Fruit fly (Drosophila melanogaster) S2 (cell line): Measurements from ENCODE around the gene Duba.
A peak's percentile ranks its signal among the peaks of the same experiment; 100 is the strongest.

Experiments used
- CG8478 ChIP-seq: fragments of >200 bp; optimal IDR thresholded peaks from 2 replicates; lab custom pipeline; 2018
- CTCF ChIP-seq, 2 experiments: fragments of >200 bp; optimal IDR thresholded peaks; 2 replicates each; lab custom pipeline; 2018

Gene Duba

DNA sequence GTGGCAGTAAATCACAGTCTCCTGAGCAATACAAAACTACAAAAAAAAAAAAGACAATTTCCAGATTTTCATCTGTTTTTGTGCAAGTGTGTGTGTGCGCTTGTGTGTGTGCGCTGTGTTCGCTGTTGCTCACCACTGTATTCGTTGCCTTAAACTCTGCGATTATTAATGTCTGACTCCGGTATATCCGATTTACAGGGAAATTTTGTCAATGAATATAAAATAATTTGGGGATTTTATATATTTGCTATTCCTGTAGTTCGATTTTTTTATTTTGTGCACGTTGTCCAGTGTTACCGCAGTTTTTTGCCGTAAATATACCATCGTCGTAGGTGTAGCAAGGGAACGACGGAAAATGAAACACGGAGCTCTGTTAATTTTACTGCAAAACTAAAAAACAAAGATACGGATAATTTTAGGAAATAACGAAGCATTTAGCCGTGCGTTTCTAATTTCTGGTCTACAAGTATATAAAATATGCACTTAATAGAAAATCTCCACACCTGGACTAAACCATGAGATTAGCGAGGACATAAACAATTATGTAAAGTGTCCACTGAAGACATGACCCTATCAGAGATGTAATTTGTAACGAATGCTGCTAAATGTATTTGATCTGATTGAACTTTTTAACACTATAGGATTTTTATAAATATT, at the start of gene Duba:
Duba (minus strand) TSS at position 313 of the 657 bp plus-strand sequence.
- TF ChIP-seq CG8478 (no peak), CTCF (optimal IDR thresholded peaks at IDR 0.05; lab: Kevin White, UChicago) (no peak)

DNA sequence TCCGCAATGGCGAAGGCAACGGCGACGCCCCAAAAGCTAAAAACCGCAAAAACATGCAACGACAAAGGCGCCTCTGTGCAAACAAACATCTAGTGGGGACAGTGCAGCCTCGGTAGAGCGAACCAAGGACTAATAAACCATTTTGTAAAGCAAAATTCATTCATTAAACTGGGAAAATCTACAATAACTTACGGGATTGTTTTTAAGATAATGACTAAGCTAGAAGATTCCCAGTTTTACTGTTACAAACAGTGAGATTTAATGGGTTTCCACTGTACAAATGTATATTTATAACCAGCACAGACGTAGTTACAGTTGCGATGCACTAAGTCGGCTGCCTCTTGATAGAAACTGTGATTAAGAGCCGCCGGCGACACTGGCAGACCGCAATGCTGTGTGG, 46.9 kb upstream of the Duba start:
- TF ChIP-seq CTCF (optimal IDR thresholded peaks at IDR 0.05; lab: Kevin White, UChicago) (no peak), CG8478 (no peak)

DNA sequence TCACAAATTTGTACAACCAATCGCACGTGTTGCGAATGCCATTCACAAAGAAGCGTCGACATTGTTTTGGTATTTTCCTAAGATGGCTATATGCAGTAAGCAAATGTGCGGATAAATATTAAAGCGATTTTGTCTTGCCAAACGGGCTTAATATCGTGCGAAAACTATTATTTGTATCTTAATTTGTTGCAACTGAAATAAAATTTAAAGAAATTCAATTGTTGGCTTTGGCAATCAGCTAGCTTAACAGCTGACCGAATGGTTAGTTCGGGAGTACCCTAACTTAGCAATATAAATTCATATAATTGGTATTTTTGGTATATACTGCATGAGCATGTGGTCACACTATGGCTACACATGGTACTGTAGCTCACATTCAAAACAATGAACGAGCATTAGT, 39.1 kb upstream of the Duba start, which contains the start of the genes RIOK1 and Polr3H:
RIOK1 (minus strand) TSS at position 65 of the 400 bp plus-strand sequence.
Polr3H (plus strand) TSS at position 347 of the 400 bp plus-strand sequence.
- TF ChIP-seq CG8478 (no peak), CTCF (optimal IDR thresholded peaks at IDR 0.05; lab: Kevin White, UChicago) (no peak)

DNA sequence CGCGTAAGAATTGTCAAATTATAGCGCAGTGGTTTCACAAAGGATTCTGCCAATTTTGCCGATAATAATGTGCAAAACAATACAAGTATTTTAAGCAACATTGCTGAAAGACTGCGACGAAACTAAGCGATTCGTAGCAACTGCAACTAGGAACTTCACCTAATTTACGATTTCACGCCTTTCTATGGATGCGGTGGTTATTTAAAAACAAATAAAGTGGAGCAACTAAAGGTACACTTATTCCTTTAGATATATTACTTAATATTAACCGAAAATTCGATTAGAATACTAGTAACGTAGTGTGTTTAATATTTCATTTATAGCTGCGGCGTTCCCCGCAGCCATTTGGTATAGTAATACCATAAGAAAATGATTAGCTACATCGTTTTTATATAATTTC, 36.7 kb upstream of the Duba start, which contains the start of gene CG6071:
CG6071 (minus strand) TSS at position 101 of the 400 bp plus-strand sequence.
- no peak for TF ChIP-seq CG8478
- TF ChIP-seq CTCF (optimal IDR thresholded peaks at IDR 0.05; lab: Kevin White, UChicago), result no peak

DNA sequence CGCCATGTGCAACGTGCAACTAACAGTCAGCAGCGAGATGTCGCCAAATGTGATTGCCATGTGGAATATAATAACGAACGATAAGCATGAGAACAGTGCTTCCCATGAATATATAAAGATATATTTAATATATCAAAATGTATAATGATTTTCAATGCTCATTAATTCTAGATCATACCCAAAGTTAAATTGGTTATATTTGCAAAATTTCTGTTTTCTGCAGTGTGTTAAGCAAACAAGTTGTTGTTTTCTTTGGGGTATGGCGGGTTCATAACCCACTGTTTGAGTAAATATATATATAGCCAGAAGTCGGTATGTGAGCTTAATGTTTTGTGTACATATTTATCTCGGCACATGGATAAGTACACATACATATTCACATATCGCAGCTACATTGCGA, 27.6 kb upstream of the Duba start:
- TF ChIP-seq CG8478 (no peak), CTCF (optimal IDR thresholded peaks at IDR 0.05; lab: Kevin White, UChicago) (no peak)

DNA sequence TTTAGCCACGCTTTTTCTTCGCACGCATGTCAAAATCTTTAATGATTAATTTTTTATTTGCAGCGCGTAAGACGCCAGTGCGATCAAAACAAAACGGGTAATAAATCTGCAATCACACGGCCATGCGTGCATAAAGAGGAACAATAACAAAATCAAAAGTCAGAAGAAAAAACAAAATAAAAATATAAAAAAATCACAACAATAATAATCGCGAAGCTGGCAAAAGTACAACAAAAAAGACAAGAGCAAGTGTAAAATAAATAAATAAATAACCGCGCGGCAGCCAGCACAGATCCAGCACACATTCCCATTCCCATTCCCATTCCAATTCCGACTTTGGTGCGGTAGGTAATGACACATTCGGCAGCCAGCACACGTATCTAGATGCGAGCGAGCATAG, 25.3 kb upstream of the Duba start:
- no peak for TF ChIP-seq CG8478
- no peak for TF ChIP-seq CTCF (optimal IDR thresholded peaks at IDR 0.05; lab: Kevin White, UChicago)

DNA sequence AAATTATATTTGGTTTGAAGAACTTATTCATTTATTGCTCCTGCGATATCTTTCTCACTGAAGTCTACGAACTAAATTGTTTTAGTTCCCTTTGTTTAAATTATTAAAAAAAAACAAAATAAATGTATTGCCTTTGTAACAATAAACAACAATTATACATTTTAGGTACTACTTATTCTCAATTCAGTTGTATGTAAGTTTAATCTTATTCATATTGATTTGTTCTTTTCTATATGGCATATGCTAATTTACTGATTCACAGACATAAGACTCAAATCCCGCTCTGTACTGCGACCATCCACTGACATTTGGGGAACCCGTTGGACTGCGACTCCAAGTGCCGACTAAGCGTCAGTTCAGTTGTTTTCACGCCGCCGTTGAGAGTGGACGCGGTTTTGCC, 21.8 kb upstream of the Duba start, which contains the start of gene CG32091:
CG32091 (plus strand) TSS at position 301 of the 400 bp plus-strand sequence.
- TF ChIP-seq CTCF (optimal IDR thresholded peaks at IDR 0.05; lab: Kevin White, UChicago) (no peak), CG8478 (no peak)

DNA sequence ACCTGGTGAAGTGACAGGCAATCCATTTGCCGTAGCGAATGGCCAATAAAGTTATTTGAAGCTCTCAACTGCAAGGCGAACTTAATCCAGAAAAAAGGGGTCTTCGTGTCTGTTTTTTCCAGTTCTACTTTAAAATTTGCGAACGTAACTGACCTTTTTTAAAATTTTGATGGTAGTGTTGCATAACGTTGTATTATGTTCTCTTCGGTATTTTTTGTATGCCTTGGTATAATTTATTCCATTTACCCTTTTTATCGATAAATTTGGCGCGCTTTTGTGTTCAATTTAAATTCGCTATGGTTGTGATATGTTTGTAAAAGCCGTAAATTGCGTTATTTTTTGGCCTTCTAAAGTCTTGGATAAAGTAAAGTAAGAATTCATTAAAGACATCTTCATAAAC, 21.4 kb upstream of the Duba start:
- TF ChIP-seq CTCF (optimal IDR thresholded peaks at IDR 0.05; lab: Kevin White, UChicago), result no peak
- TF ChIP-seq CG8478, result no peak

DNA sequence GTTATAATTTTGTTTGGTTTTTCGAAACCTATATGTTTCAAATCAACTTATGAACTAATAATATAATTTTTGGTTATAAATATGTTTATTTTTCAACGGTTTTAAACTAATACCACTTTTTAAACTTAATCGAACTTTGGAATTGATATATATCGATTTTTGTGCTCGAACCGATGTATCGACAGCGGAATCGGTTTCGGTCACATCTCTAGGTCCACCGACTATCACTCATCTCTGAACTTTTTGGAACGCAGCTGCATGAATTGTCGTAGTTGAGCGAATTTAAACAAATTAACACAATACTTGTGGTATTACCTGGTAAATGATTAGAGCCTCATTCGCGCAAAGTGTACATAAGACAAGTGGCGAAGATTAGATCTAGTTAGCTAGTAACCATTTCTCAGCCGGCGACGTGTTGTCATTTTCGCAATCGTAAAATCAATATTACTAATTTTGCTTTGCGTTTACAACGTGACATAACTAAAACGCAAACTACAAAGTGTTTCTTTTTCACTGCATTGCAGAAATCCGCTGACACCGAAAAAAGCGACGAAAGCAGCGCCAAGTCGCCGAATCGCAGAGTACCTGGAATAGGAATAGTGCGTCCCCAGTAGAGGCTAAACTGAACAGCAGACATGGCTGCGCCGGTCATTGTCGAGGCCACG, 18.7 kb upstream of the Duba start, which contains the start of gene Apt1:
Apt1 (plus strand) TSS at position 219 of the 665 bp plus-strand sequence.
- no peak for TF ChIP-seq CG8478
- TF ChIP-seq CTCF (optimal IDR thresholded peaks at IDR 0.05; lab: Kevin White, UChicago), result peak in 1 of 2 experiments; percentile 16

DNA sequence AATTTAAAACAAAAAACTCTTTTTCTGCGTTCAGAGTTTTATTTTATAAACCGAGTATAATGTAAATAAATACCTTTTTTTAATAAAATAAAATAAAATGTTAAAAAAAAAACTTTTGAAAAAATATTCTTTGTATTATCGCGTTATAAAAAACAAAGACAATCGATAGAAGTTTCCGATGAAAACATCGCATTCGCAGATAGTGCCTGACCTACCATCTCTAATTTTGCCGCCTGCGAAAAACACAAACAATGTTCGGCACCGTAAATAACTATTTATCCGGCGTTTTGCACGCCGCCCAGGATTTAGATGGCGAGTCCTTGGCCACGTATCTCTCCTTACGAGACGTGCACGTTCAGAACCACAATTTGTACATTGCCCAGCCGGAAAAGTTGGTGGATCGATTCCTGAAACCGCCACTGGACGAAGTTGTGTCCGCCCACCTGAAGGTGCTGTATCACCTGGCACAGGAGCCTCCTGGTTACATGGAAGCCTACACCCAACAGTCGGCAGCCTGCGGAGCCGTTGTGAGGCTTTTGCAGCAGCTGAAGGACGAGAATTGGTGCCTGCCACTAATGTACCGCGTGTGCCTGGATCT, 17.1 kb upstream of the Duba start, which contains the start of gene PCID2:
PCID2 (plus strand) TSS at position 213 of the 598 bp plus-strand sequence.
- TF ChIP-seq CG8478, result no peak
- TF ChIP-seq CTCF (optimal IDR thresholded peaks at IDR 0.05; lab: Kevin White, UChicago), result no peak

DNA sequence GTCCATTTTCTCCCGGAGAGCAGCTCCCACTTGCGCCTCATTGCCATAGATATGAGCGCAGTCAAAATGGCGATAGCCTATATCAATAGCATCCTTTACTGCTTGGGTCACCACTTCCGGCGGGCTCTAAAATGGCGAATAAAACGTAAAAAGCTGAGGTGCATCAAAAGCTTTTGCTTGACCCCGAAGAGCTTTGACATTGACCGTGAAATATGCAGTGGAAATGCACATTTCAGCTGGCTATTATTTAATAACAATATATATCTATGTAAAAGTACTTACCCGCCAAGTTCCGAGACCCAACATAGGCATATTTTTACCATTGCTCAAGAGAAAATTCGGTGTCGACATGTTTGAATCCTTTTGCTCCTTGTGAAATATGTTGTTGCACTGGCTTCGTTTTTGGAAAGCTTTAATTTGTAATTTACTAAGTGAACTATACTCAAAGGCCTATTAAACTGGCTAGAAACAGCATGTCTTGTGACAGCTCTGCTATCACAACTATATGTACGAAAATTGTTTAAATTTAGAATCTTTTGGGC, 16.4 kb upstream of the Duba start, which contains the start of gene CG6083:
CG6083 (minus strand) TSS at position 492 of the 542 bp plus-strand sequence.
- no peak for TF ChIP-seq CG8478
- TF ChIP-seq CTCF (optimal IDR thresholded peaks at IDR 0.05; lab: Kevin White, UChicago), result no peak

DNA sequence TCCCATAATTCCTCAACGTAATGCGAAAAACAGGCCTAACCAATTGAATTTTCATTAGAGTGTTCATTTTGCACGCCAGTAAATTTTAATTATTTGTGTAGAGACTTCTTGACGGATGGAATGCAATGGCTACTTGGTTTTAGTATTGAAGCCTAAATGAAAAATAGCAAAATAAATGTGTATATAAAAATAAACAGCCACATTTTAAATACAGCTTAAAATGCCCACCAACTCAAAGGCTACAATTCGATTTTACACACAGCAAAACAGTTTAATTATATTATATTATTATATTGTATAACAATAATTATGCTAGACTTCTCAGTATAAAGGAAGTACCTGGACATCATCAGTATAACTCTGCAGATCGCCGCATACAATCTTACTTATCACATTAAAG, 15.0 kb upstream of the Duba start, which contains the start of gene Akr1B:
Akr1B (minus strand) TSS at position 101 of the 400 bp plus-strand sequence.
- TF ChIP-seq CG8478 (no peak), CTCF (optimal IDR thresholded peaks at IDR 0.05; lab: Kevin White, UChicago) (no peak)

DNA sequence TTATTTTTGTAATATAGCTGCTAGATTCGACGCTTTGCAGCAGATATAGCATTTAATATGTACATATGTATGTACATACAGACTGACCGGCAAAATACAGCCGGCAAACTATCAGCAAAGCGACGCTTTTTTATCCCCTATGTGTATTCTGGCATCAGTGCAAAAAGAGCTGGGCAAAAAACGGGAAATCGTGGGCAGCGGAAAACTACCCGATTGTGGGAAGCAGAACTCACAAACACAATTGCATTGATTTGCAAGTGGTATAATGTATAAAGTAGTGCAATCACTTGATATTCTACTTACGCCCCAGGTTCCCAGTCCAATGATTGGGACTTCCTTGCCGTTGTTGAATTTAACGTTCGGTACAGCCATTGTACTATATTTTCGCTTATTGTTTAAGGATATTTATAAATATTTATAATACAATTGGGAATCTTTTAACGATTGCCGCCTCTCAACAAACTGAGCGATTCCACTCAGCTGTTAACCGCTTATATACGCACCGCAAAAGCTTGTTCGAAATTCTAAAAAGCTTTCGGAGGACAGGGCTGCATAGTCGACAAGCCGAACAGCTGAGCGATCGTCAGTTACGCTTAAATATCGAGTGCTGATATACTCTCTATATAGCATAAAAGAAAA, 14.1 kb upstream of the Duba start:
- no peak for TF ChIP-seq CG8478
- no peak for TF ChIP-seq CTCF (optimal IDR thresholded peaks at IDR 0.05; lab: Kevin White, UChicago)

DNA sequence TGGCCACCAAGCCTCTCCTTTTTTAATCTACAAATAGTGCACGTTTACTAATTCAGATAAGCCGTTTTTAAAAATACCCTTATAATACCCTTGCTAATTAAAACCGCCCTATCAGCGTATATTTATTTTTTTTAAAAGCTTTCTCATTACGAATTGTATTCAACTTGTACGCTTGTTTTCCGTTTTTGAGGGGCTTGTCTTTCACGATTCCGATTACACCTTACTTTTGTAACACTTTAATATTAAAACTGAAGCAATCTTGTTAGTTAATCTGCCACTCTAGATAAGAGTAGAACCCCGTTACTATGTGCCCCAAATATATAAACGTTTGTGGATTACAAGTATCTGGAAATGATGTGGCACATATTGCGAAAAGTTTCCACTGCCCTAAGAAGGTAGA, 13.5 kb upstream of the Duba start:
- TF ChIP-seq CTCF (optimal IDR thresholded peaks at IDR 0.05; lab: Kevin White, UChicago), result no peak
- TF ChIP-seq CG8478, result no peak

DNA sequence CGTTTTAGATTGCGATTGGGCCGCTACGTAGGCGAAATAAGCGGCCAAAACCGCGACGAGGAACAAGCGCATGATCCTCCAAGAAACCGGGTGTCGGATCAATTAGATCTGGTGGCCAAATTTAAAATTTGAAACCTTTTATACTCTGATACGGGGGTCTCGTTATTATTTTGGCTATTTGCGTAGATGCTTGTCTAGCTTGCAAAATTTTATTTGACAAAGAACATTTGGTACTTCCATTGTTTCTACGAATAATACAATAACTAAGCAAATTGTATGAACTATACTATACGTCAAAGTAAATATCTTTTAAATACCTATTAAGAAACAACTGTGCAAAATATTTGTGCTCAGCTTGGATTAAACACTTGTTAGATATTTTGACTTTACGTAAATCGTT, 10.7 kb upstream of the Duba start, which contains the start of gene Muc68Ca:
Muc68Ca (minus strand) TSS at position 101 of the 400 bp plus-strand sequence.
- TF ChIP-seq CG8478 (no peak), CTCF (optimal IDR thresholded peaks at IDR 0.05; lab: Kevin White, UChicago) (no peak)
